Worm (Caenorhabditis elegans) whole organism, young adult: Measurements from ENCODE around the gene rnf-113.

Experiments used
- C06A6.2 ChIP-seq: fragments of 200-800 bp; sonication (Bioruptor generic); conservative IDR thresholded peaks from 2 replicates; pipeline ENCODE4 v1.3.6; 2022; ENCODE audit warnings: missing genetic modification characterization, missing compliant biosample characterization
- C17E4.6 ChIP-seq: fragments of 200-800 bp; sonication (Bioruptor generic); IDR thresholded peaks from 2 replicates; pipeline ENCODE4 v1.3.6; 2022; ENCODE audit warnings: missing genetic modification reagents, missing genetic modification characterization, missing compliant biosample characterization
- D2030.7 ChIP-seq: fragments of 200-800 bp; sonication (Bioruptor generic); IDR thresholded peaks from 2 replicates; pipeline ENCODE4 v1.3.6; 2022; ENCODE audit warnings: missing genetic modification reagents, missing genetic modification characterization, missing compliant biosample characterization
- F10E7.11 ChIP-seq: sonication (generic microtip); optimal IDR thresholded peaks from 2 replicates; lab custom pipeline; 2017; ENCODE audit warnings: mild to moderate bottlenecking, missing genetic modification characterization, moderate library complexity, missing compliant biosample characterization
- F22D6.2 ChIP-seq: sonication (generic microtip); optimal IDR thresholded peaks from 2 replicates; lab custom pipeline; 2016; ENCODE audit warnings: mild to moderate bottlenecking, missing genetic modification characterization, missing compliant biosample characterization
- F33H1.4 ChIP-seq: fragments of 200-800 bp; sonication (Bioruptor generic); IDR thresholded peaks from 2 replicates; pipeline ENCODE4 v1.3.6; 2022; ENCODE audit warnings: missing genetic modification reagents, missing genetic modification characterization, missing compliant biosample characterization
- F52B5.7 ChIP-seq: sonication (generic microtip); optimal IDR thresholded peaks from 2 replicates; lab custom pipeline; 2016; ENCODE audit warnings: mild to moderate bottlenecking, missing genetic modification characterization, missing compliant biosample characterization
- F57A8.1 ChIP-seq: fragments of 200-800 bp; sonication (Bioruptor generic); optimal IDR thresholded peaks from 2 replicates; lab custom pipeline; 2018; ENCODE audit warnings: mild to moderate bottlenecking, missing genetic modification characterization, moderate library complexity, missing compliant biosample characterization
- K12H6.12 ChIP-seq: fragments of 200-800 bp; sonication (Bioruptor generic); optimal IDR thresholded peaks from 2 replicates; lab custom pipeline; 2018; ENCODE audit warnings: mild to moderate bottlenecking, missing genetic modification characterization, missing compliant biosample characterization
- T07F8.4 ChIP-seq: sonication (generic microtip); optimal IDR thresholded peaks from 2 replicates; lab custom pipeline; 2016; ENCODE audit warnings: mild to moderate bottlenecking, missing genetic modification characterization, moderate library complexity, missing compliant biosample characterization
- Y53G8AR.9 ChIP-seq: fragments of 200-800 bp; sonication (Bioruptor generic); conservative IDR thresholded peaks from 2 replicates; pipeline ENCODE4 v1.3.6; 2022; ENCODE audit warnings: missing genetic modification reagents, missing genetic modification characterization, missing compliant biosample characterization
- Y56A3A.18 ChIP-seq: fragments of 200-800 bp; sonication (Bioruptor generic); IDR thresholded peaks from 2 replicates; pipeline ENCODE4 v1.3.6; 2022; ENCODE audit warnings: missing genetic modification reagents, missing genetic modification characterization, missing compliant biosample characterization
- akir-1 ChIP-seq: fragments of 200-800 bp; sonication (Bioruptor generic); optimal IDR thresholded peaks from 2 replicates; lab custom pipeline; 2018; ENCODE audit warnings: mild to moderate bottlenecking, missing genetic modification characterization, moderate library complexity, missing compliant biosample characterization
- ama-1 ChIP-seq, 3 experiments: fragments of 150-350 bp in 1 of 3; sonication (generic microtip) in 2 of 3; optimal IDR thresholded peaks; 2 replicates each; lab custom pipeline; 2014 to 2018; ENCODE audit warnings: missing biosample characterization in 2 of 3, missing genetic modification characterization in 2 of 3, missing genetic modification reagents in 2 of 3
- atf-7 ChIP-seq: sonication (generic microtip); optimal IDR thresholded peaks from 2 replicates; lab custom pipeline; 2017; ENCODE audit warnings: mild to moderate bottlenecking, missing genetic modification characterization, missing compliant biosample characterization
- attf-5 ChIP-seq: fragments of 200-800 bp; sonication (Bioruptor generic); optimal IDR thresholded peaks from 2 replicates; lab custom pipeline; 2018; ENCODE audit warnings: mild to moderate bottlenecking, missing genetic modification characterization, missing compliant biosample characterization
- cebp-2 ChIP-seq: fragments of 200-800 bp; sonication (Bioruptor generic); IDR thresholded peaks from 2 replicates; pipeline ENCODE4 v1.3.6; 2022; ENCODE audit warnings: missing genetic modification characterization, missing compliant biosample characterization
- ceh-58 ChIP-seq: fragments of 200-800 bp; sonication (Bioruptor generic); IDR thresholded peaks from 2 replicates; pipeline ENCODE4 v1.3.6; 2022; ENCODE audit warnings: missing genetic modification characterization, missing compliant biosample characterization
- chd-7 ChIP-seq: sonication (generic microtip); optimal IDR thresholded peaks from 2 replicates; lab custom pipeline; 2016; ENCODE audit warnings: mild to moderate bottlenecking, missing genetic modification characterization, moderate library complexity, missing compliant biosample characterization
- dox-1 ChIP-seq: fragments of 200-800 bp; sonication (Bioruptor generic); IDR thresholded peaks from 2 replicates; pipeline ENCODE4 v1.3.6; 2022; ENCODE audit warnings: missing genetic modification reagents, missing genetic modification characterization, missing compliant biosample characterization
- dpl-1 ChIP-seq: fragments of 150-350 bp; optimal IDR thresholded peaks from 2 replicates; lab custom pipeline; 2014; ENCODE audit warnings: missing biosample characterization, missing genetic modification reagents, missing genetic modification characterization
- egl-18 ChIP-seq: fragments of 200-800 bp; sonication (Bioruptor generic); IDR thresholded peaks from 2 replicates; pipeline ENCODE4 v1.3.6; 2022; ENCODE audit warnings: missing genetic modification reagents, missing genetic modification characterization, missing compliant biosample characterization
- him-1 ChIP-seq: sonication (generic microtip); optimal IDR thresholded peaks from 2 replicates; lab custom pipeline; 2016; ENCODE audit warnings: missing genotype, missing genetic modification reagents, missing genetic modification characterization, missing compliant biosample characterization
- hlh-12 ChIP-seq: sonication (generic microtip); optimal IDR thresholded peaks from 2 replicates; lab custom pipeline; 2016; ENCODE audit warnings: missing genetic modification characterization, missing compliant biosample characterization
- hlh-26 ChIP-seq: fragments of 200-800 bp; sonication (Bioruptor generic); conservative IDR thresholded peaks from 2 replicates; pipeline ENCODE4 v1.3.6; 2022; ENCODE audit warnings: missing genetic modification reagents, missing genetic modification characterization, missing compliant biosample characterization
- hmg-1.2 ChIP-seq: fragments of 200-800 bp; sonication (Bioruptor generic); IDR thresholded peaks from 2 replicates; pipeline ENCODE4 v1.3.6; 2022; ENCODE audit warnings: missing genetic modification reagents, missing genetic modification characterization, missing compliant biosample characterization
- let-526 ChIP-seq: fragments of 200-800 bp; sonication (Bioruptor generic); IDR thresholded peaks from 2 replicates; pipeline ENCODE4 v1.3.6; 2022; ENCODE audit warnings: missing genetic modification reagents, missing genetic modification characterization, missing compliant biosample characterization
- lin-54 ChIP-seq: fragments of 200-800 bp; sonication (Bioruptor generic); optimal IDR thresholded peaks from 2 replicates; lab custom pipeline; 2018; ENCODE audit warnings: mild to moderate bottlenecking, missing genetic modification characterization, missing compliant biosample characterization
- lir-1 ChIP-seq: fragments of 200-800 bp; sonication (Bioruptor generic); conservative IDR thresholded peaks from 2 replicates; pipeline ENCODE4 v1.3.6; 2022; ENCODE audit warnings: missing genetic modification reagents, missing genetic modification characterization, missing compliant biosample characterization
- lsl-1 ChIP-seq: fragments of 200-800 bp; sonication (Bioruptor generic); optimal IDR thresholded peaks from 2 replicates; lab custom pipeline; 2018; ENCODE audit warnings: mild to moderate bottlenecking, missing genetic modification characterization, moderate library complexity, missing compliant biosample characterization
- madf-3 ChIP-seq: fragments of 200-800 bp; sonication (Bioruptor generic); IDR thresholded peaks from 2 replicates; pipeline ENCODE4 v1.3.6; 2022; ENCODE audit warnings: missing genetic modification reagents, missing genetic modification characterization, missing compliant biosample characterization
- madf-8 ChIP-seq: fragments of 200-800 bp; sonication (Bioruptor generic); conservative IDR thresholded peaks from 2 replicates; pipeline ENCODE4 v1.3.6; 2022; ENCODE audit warnings: missing genetic modification reagents, missing genetic modification characterization, missing compliant biosample characterization
- mcd-1 ChIP-seq: fragments of 200-800 bp; sonication (Bioruptor generic); IDR thresholded peaks from 2 replicates; pipeline ENCODE4 v1.3.6; 2022; ENCODE audit warnings: missing genetic modification reagents, missing genetic modification characterization, missing compliant biosample characterization
- mes-4 ChIP-seq: sonication (generic microtip); optimal IDR thresholded peaks from 2 replicates; lab custom pipeline; 2016; ENCODE audit warnings: missing genotype, missing genetic modification characterization, missing compliant biosample characterization
- mxl-1 ChIP-seq: sonication (generic microtip); optimal IDR thresholded peaks from 2 replicates; lab custom pipeline; 2016; ENCODE audit warnings: missing genetic modification characterization, missing compliant biosample characterization
- nfya-1 ChIP-seq: sonication (generic microtip); optimal IDR thresholded peaks from 2 replicates; lab custom pipeline; 2017; ENCODE audit warnings: antibody characterized with exemption, missing compliant biosample characterization, missing genetic modification characterization, borderline replicate concordance; ENCODE audit not compliant: insufficient read depth
- nfya-2 ChIP-seq: fragments of 200-800 bp; sonication (Bioruptor generic); IDR thresholded peaks from 2 replicates; pipeline ENCODE4 v1.3.6; 2022; ENCODE audit warnings: missing genetic modification reagents, missing genetic modification characterization, missing compliant biosample characterization
- nfyb-1 ChIP-seq: fragments of 200-800 bp; sonication (Bioruptor generic); IDR thresholded peaks from 2 replicates; pipeline ENCODE4 v1.3.6; 2022; ENCODE audit warnings: missing genetic modification reagents, missing genetic modification characterization, missing compliant biosample characterization
- nhr-80 ChIP-seq: sonication (generic microtip); optimal IDR thresholded peaks from 2 replicates; lab custom pipeline; 2016; ENCODE audit warnings: missing genetic modification characterization, missing compliant biosample characterization
- snpc-1.1 ChIP-seq: sonication (generic microtip); optimal IDR thresholded peaks from 2 replicates; lab custom pipeline; 2017; ENCODE audit warnings: missing genetic modification characterization, mild to moderate bottlenecking, missing compliant biosample characterization, antibody characterized with exemption, moderate library complexity, missing genotype, missing genetic modification reagents; ENCODE audit not compliant: insufficient read depth
- snpc-4 ChIP-seq, 5 experiments: fragments of 150-350 bp in 1 of 5; sonication (generic microtip) in 4 of 5; optimal IDR thresholded peaks; 2 replicates each; lab custom pipeline; 2014 to 2018; ENCODE audit warnings: missing genetic modification characterization in 5 of 5, missing biosample characterization in 3 of 5, antibody characterized with exemption in 2 of 5, mild to moderate bottlenecking in 2 of 5, missing compliant biosample characterization in 2 of 5, missing genotype in 2 of 5, moderate library complexity in 2 of 5, missing genetic modification reagents in 1 of 5
- tbp1 ChIP-seq: fragments of 200-800 bp; sonication (Bioruptor generic); optimal IDR thresholded peaks from 2 replicates; lab custom pipeline; 2018; ENCODE audit warnings: mild to moderate bottlenecking, missing genetic modification characterization, missing compliant biosample characterization
- tbx-9 ChIP-seq: sonication (generic microtip); optimal IDR thresholded peaks from 2 replicates; lab custom pipeline; 2016; ENCODE audit warnings: borderline replicate concordance, missing genetic modification characterization, inconsistent platforms, missing compliant biosample characterization
- unc-130 ChIP-seq: sonication (generic microtip); optimal IDR thresholded peaks from 2 replicates; lab custom pipeline; 2016; ENCODE audit warnings: missing genetic modification reagents, missing genetic modification characterization, missing compliant biosample characterization
- ztf-18 ChIP-seq: sonication (generic microtip); optimal IDR thresholded peaks from 2 replicates; lab custom pipeline; 2016; ENCODE audit warnings: missing genotype, mild to moderate bottlenecking, missing genetic modification characterization, missing compliant biosample characterization
- ztf-3 ChIP-seq: fragments of 200-800 bp; sonication (Bioruptor generic); optimal IDR thresholded peaks from 2 replicates; lab custom pipeline; 2018; ENCODE audit warnings: mild to moderate bottlenecking, missing genetic modification characterization, missing compliant biosample characterization

rnf-113 gene

DNA sequence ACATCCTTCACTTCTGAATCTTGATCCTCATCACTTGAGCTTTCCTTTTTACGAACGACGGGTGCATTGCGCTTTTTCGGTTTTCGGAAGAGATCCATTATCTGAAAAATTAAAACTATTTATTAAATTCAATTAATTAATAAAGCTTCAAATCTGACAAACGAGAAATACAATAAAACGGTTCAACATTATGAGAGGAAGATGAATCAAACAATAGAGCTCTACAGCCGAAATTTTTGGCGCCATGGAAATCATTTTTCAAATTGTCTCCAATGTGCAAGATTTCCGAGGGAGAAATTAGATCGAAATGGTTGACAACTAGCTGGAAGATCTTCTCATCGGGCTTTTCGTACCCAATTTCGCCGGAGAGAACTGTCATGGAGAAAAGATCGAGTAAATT, at the start of gene rnf-113:
Gene rnf-113 (minus strand): TSS at position 101 of the 400 bp plus-strand sequence.
- no peak for TF ChIP-seq dpl-1
- no peak for TF ChIP-seq nfyb-1 (GFP tag; lab: Robert Waterston, UW)
- no peak for TF ChIP-seq F33H1.4

DNA sequence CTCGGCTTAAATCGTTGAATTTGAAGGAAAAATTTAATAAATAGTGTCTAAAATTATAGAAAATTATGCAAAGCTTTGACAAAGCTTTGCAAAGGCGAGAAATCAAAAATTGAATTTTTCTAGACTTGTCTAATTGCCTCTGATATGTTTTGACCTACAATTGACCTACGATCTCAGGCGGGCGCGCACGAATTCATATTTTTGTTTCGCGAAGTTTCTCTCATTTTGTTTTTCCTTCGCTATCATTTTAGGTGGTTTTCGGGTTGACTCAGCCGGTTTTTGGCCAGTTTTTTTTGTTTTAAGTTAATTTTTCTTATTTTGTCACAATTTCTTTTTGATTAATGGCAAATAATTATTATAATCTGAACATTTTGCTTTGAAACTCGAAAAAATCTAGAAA, 49.8 kb upstream of the rnf-113 start:
- TF ChIP-seq nfyb-1 (GFP tag; lab: Robert Waterston, UW) (peak; percentile 59; the same call in 1 of the 2 replicates), dox-1 (no peak; the same call in 1 of the 2 replicates), let-526 (GFP tag; lab: Robert Waterston, UW) (no peak), nfya-1 (no peak), ama-1 (optimal IDR thresholded peaks at IDR 0.05; lab: Kevin White, UChicago) (no peak), ama-1 (GFP tag; optimal IDR thresholded peaks at IDR 0.05; lab: Kevin White, UChicago) (no peak), lir-1 (GFP tag; lab: Robert Waterston, UW) (0 out of 2 replicates have a peak, but pooled peaks have one; percentile 17), madf-8 (GFP tag; lab: Robert Waterston, UW) (peak; percentile 98), Y56A3A.18 (GFP tag; lab: Robert Waterston, UW) (no peak), ceh-58 (no peak), akir-1 (GFP tag; lab: Kevin White, UChicago) (no peak), ztf-3 (GFP tag; lab: Kevin White, UChicago) (no peak), tbp1 (GFP tag; lab: Kevin White, UChicago) (peak; percentile 41), lin-54 (GFP tag; lab: Kevin White, UChicago) (peak; percentile 73), chd-7 (tag; lab: Kevin White, UChicago) (no peak), him-1 (tag; lab: Kevin White, UChicago) (peak; percentile 14), madf-3 (GFP tag; lab: Robert Waterston, UW) (peak; percentile 90; the same call in 1 of the 2 replicates), cebp-2 (no peak), F22D6.2 (tag; lab: Kevin White, UChicago) (no peak), snpc-1.1 (tag; lab: Kevin White, UChicago) (peak; percentile 38), C17E4.6 (GFP tag; lab: Robert Waterston, UW) (no peak; the same call in 1 of the 2 replicates), mxl-1 (tag; lab: Kevin White, UChicago) (no peak), F10E7.11 (tag; lab: Kevin White, UChicago) (no peak), lsl-1 (peak; percentile 75), T07F8.4 (tag; lab: Kevin White, UChicago) (no peak), snpc-4 (GFP tag; optimal IDR thresholded peaks at IDR 0.05; lab: Kevin White, UChicago) (no peak), snpc-4 (tag; optimal IDR thresholded peaks at IDR 0.05; lab: Kevin White, UChicago) (peak in 1 of 4 experiments; percentile 37), Y53G8AR.9 (GFP tag; lab: Robert Waterston, UW) (peak; percentile 75; the same call in 1 of the 2 replicates), tbx-9 (tag; lab: Kevin White, UChicago) (no peak), hmg-1.2 (peak; percentile 57; the same call in 1 of the 2 replicates), mes-4 (tag; lab: Kevin White, UChicago) (no peak), hlh-26 (no peak), egl-18 (no peak), hlh-12 (tag; lab: Kevin White, UChicago) (no peak), nhr-80 (no peak), ztf-18 (tag; lab: Kevin White, UChicago) (peak; percentile 3), attf-5 (GFP tag; lab: Kevin White, UChicago) (no peak), mcd-1 (GFP tag; lab: Robert Waterston, UW) (peak; percentile 60), K12H6.12 (no peak), F57A8.1 (no peak), nfya-2 (GFP tag; lab: Robert Waterston, UW) (no peak), F52B5.7 (tag; lab: Kevin White, UChicago) (no peak), atf-7 (tag; lab: Kevin White, UChicago) (no peak), unc-130 (peak; percentile 68), D2030.7 (GFP tag; lab: Robert Waterston, UW) (peak; percentile 96), C06A6.2 (GFP tag; lab: Robert Waterston, UW) (no peak)
